Worm (Caenorhabditis elegans) whole organism, L2 larva: Measurements from ENCODE around the gene K02H11.9.
A peak's percentile ranks its signal among the peaks of the same experiment; 100 is the strongest.

Experiments
- C34F6.9 ChIP-seq: fragments of 150-350 bp; optimal IDR thresholded peaks from 2 replicates; lab custom pipeline; 2014; ENCODE audit warnings: missing biosample characterization, missing genetic modification characterization
- F13H6.1 ChIP-seq: sonication (generic microtip); optimal IDR thresholded peaks from 2 replicates; lab custom pipeline; 2016; ENCODE audit warnings: missing genetic modification characterization, missing compliant biosample characterization
- ZK546.5 ChIP-seq: sonication (generic microtip); optimal IDR thresholded peaks from 2 replicates; lab custom pipeline; 2017; ENCODE audit warnings: missing biosample characterization, missing genetic modification characterization
- alr-1 ChIP-seq: fragments of 150-350 bp; optimal IDR thresholded peaks from 2 replicates; lab custom pipeline; 2014; ENCODE audit warnings: missing biosample characterization, missing genetic modification characterization
- ama-1 ChIP-seq: fragments of 150-350 bp; optimal IDR thresholded peaks from 2 replicates; lab custom pipeline; 2018; ENCODE audit warnings: inconsistent platforms
- blmp-1 ChIP-seq: sonication (generic microtip); optimal IDR thresholded peaks from 2 replicates; lab custom pipeline; 2017; ENCODE audit warnings: missing genetic modification characterization, mild to moderate bottlenecking, missing compliant biosample characterization, antibody characterized with exemption, moderate library complexity; ENCODE audit not compliant: insufficient read depth
- ceh-16 ChIP-seq: fragments of 150-350 bp; optimal IDR thresholded peaks from 2 replicates; lab custom pipeline; 2014; ENCODE audit warnings: missing biosample characterization, missing genetic modification characterization
- ceh-82 ChIP-seq: fragments of 150-350 bp; optimal IDR thresholded peaks from 2 replicates; lab custom pipeline; 2014; ENCODE audit warnings: missing biosample characterization, missing genetic modification characterization
- egl-27 ChIP-seq: sonication (generic microtip); optimal IDR thresholded peaks from 3 replicates; lab custom pipeline; 2017; ENCODE audit warnings: missing biosample characterization, missing genetic modification reagents, missing genetic modification characterization
- elt-3 ChIP-seq: sonication (generic microtip); optimal IDR thresholded peaks from 2 replicates; lab custom pipeline; 2017; ENCODE audit warnings: missing biosample characterization, missing genetic modification characterization
- fos-1 ChIP-seq: fragments of 150-350 bp; optimal IDR thresholded peaks from 2 replicates; lab custom pipeline; 2014; ENCODE audit warnings: missing biosample characterization, missing genetic modification characterization
- gmeb-1 ChIP-seq: fragments of 150-350 bp; optimal IDR thresholded peaks from 2 replicates; lab custom pipeline; 2014; ENCODE audit warnings: missing biosample characterization, missing genetic modification characterization
- lin-39 ChIP-seq: fragments of 150-350 bp; optimal IDR thresholded peaks from 2 replicates; lab custom pipeline; 2014; ENCODE audit warnings: missing biosample characterization, missing genetic modification reagents, missing genetic modification characterization
- mbf-1 ChIP-seq: sonication (generic microtip); optimal IDR thresholded peaks from 2 replicates; lab custom pipeline; 2017; ENCODE audit warnings: missing biosample characterization, missing genetic modification characterization
- nhr-10 ChIP-seq: sonication (generic microtip); optimal IDR thresholded peaks from 2 replicates; lab custom pipeline; 2017; ENCODE audit warnings: missing biosample characterization, missing genetic modification characterization
- nhr-11 ChIP-seq: fragments of 150-350 bp; optimal IDR thresholded peaks from 2 replicates; lab custom pipeline; 2014; ENCODE audit warnings: missing biosample characterization, missing genetic modification characterization
- nhr-129 ChIP-seq: fragments of 150-350 bp; optimal IDR thresholded peaks from 2 replicates; lab custom pipeline; 2014; ENCODE audit warnings: missing biosample characterization, missing genetic modification characterization
- nhr-25 ChIP-seq: fragments of 150-350 bp; sonication (generic microtip); optimal IDR thresholded peaks from 3 replicates; lab custom pipeline; 2014; ENCODE audit warnings: missing biosample characterization, missing genetic modification characterization
- nhr-6 ChIP-seq: fragments of 150-350 bp; optimal IDR thresholded peaks from 2 replicates; lab custom pipeline; 2014; ENCODE audit warnings: missing biosample characterization, missing genetic modification characterization
- nhr-77 ChIP-seq: fragments of 150-350 bp; optimal IDR thresholded peaks from 2 replicates; lab custom pipeline; 2014; ENCODE audit warnings: missing biosample characterization, missing genetic modification characterization
- sma-9 ChIP-seq, 2 experiments: fragments of 150-350 bp in 1 of 2; sonication (generic microtip) in 1 of 2; optimal IDR thresholded peaks; 2 replicates each; lab custom pipeline; 2014 to 2016; ENCODE audit warnings: missing genetic modification characterization in 2 of 2, mild to moderate bottlenecking in 1 of 2, missing biosample characterization in 1 of 2, missing compliant biosample characterization in 1 of 2, missing genetic modification reagents in 1 of 2, moderate library complexity in 1 of 2
- snpc-4 ChIP-seq: fragments of 150-350 bp; optimal IDR thresholded peaks from 2 replicates; lab custom pipeline; 2014; ENCODE audit warnings: missing biosample characterization, missing genetic modification characterization
- unc-39 ChIP-seq: fragments of 150-350 bp; optimal IDR thresholded peaks from 2 replicates; lab custom pipeline; 2014; ENCODE audit warnings: missing biosample characterization, missing genetic modification characterization
- unc-62 ChIP-seq: fragments of 150-350 bp; optimal IDR thresholded peaks from 2 replicates; lab custom pipeline; 2014; ENCODE audit warnings: missing biosample characterization, missing genetic modification reagents, missing genetic modification characterization
- zag-1 ChIP-seq: fragments of 150-350 bp; optimal IDR thresholded peaks from 2 replicates; lab custom pipeline; 2014; ENCODE audit warnings: missing biosample characterization, missing genetic modification characterization
- ztf-1 ChIP-seq: fragments of 200-800 bp; sonication (Bioruptor generic); conservative IDR thresholded peaks from 2 replicates; pipeline ENCODE4 v1.3.6; 2022; ENCODE audit warnings: missing genetic modification characterization, missing compliant biosample characterization

K02H11.9 gene

DNA sequence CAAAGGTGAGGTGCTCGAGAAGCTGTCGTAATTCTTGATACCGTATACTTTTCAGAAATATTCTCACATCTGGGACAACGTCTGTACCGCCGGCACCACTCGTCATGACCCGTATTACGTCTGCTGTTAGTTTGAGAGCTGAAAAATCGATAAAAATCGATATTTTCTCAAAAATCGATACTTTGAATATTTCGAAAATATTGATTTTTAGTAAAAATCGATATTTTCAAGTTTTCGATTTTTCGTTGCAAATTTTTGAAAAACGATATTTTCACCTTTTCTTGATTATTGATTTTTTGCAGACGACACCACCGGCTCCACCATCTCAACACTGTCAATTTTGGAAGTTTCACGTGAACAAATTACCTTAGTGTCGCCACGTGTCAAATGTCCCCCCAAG, 41.1 kb downstream of the K02H11.9 start:
- no peak for TF ChIP-seq nhr-77 (tag; lab: Kevin White, UChicago)
- TF ChIP-seq nhr-129 (tag; lab: Kevin White, UChicago): no peak
- TF ChIP-seq nhr-10: no peak
- no peak for TF ChIP-seq ama-1 (lab: Kevin White, UChicago)
- TF ChIP-seq nhr-6: no peak
- no peak for TF ChIP-seq F13H6.1 (tag; lab: Kevin White, UChicago)
- TF ChIP-seq, all 48 proteins: peak for 0

DNA sequence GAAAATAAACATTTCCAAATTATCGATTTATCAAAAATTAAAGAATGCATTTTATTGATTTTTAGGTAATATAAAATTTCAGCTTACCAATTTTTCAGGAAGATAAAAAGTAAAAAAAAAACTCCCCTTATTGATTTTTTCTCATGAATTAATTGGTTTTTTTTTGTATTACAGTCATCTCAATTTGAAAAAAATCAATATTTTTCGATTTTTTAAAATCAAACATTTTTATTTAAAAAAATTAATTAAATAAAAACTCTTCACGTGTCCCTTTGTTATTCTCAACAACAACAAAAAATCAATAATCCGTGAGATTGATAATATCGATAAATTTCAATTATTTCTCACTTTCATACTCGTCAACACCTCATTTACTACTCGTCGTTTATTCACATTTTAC, 41.5 kb downstream of the K02H11.9 start, which contains the start of gene C38C3.3:
TSS of gene C38C3.3 (plus strand) at position 301 of the 400 bp plus-strand sequence.
- no peak for TF ChIP-seq unc-39 (tag; lab: Kevin White, UChicago)
- no peak for TF ChIP-seq alr-1 (tag; lab: Kevin White, UChicago)
- TF ChIP-seq, all 48 proteins: peak for 0

DNA sequence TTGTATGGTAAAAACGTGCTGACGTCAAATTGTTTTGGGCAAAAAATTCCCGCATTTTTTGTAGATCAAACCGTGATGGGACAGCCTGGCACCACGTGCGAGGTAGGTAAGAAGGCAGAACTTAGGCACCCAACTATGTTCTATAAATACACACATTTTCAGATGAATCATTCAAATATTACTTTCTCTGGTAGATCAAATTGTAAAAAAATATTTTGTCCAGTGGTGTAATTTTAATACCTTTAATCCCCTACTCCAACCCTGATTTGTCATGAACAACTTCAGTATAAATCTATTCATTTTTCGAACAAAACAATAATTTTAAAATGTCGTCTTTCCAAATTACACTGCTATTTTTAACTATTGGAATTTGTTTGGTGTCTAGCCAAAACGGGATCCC, 42.4 kb downstream of the K02H11.9 start, which contains the start of gene spig-7:
TSS of gene spig-7 (plus strand) at position 301 of the 400 bp plus-strand sequence.
- TF ChIP-seq unc-39 (tag; lab: Kevin White, UChicago): no peak

DNA sequence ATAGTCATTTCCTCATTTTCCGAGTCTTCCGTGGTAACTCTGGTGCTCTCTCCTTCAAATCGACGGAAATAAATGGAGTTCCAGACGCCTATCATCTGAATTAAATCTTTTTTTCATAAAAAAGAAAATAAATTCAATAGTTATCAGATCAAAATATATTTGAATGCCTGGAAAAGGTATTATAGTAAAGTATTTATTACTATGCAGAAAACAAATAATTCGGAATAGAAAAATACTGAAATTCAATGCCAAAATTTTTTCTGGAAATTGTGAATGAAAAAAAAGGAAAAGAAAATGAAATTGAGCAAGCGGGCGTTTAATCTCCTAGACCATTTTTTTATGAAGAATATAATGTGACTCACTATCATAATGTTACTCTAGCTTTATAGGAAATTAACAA, 45.4 kb downstream of the K02H11.9 start, which contains the start of gene C38C3.6:
TSS of gene C38C3.6 (minus strand) at position 101 of the 400 bp plus-strand sequence.
- TF ChIP-seq ZK546.5 (tag; lab: Kevin White, UChicago): no peak
- no peak for TF ChIP-seq ceh-16 (tag; lab: Kevin White, UChicago)
- TF ChIP-seq nhr-129 (tag; lab: Kevin White, UChicago): no peak
- no peak for TF ChIP-seq fos-1 (tag; lab: Kevin White, UChicago)
- no peak for TF ChIP-seq egl-27 (tag; lab: Kevin White, UChicago)
- no peak for TF ChIP-seq ceh-82
- no peak for TF ChIP-seq mbf-1 (tag; lab: Kevin White, UChicago)
- TF ChIP-seq C34F6.9 (tag; lab: Kevin White, UChicago): no peak
- TF ChIP-seq nhr-11 (tag; lab: Kevin White, UChicago): no peak
- TF ChIP-seq zag-1 (tag; lab: Kevin White, UChicago): no peak
- no peak for TF ChIP-seq unc-62 (GFP tag; lab: Kevin White, UChicago)
- TF ChIP-seq blmp-1: no peak
- TF ChIP-seq elt-3: no peak
- TF ChIP-seq ztf-1 (GFP tag; lab: Robert Waterston, UW): no peak
- TF ChIP-seq, all 48 proteins: peak for 0

DNA sequence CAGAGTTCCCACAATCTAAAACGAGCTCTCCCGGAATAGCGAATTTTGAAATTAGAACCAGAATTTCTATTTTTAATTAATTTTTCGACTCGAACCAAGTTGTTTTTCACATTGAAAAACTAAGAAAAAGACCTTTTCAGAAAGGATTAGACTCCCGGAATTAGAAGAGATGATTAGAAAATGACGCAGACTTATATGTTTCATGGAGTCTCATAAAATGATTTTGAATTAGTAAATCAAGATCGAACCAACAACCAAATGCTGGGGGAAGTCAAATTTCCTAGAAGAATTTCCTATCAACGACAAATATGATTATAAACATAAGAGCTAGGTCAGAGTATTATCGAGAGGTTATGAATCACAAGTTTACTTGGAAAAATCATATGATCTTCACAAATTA, 48.2 kb downstream of the K02H11.9 start:
- TF ChIP-seq fos-1 (tag; lab: Kevin White, UChicago) (no peak), ztf-1 (GFP tag; lab: Robert Waterston, UW) (no peak), C34F6.9 (tag; lab: Kevin White, UChicago) (peak; percentile 14), mbf-1 (tag; lab: Kevin White, UChicago) (no peak)

DNA sequence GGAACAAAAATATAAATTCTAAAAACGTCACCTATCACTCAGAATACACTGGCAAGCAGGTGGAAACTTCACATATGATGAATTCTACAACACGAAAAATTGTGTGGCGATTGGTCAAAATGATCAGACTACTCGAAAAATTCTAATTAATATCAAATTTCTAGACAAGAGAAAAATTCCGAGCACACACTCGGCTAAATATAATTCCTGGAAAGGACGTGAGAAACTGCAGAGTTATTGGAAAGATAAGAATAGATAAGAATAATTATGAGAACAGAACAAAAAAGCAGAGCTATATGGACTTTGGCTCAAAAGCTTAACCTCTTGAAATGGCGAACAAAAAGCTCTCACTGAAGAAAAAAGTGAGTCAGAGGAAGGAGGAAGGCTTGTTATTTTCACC, 49.6 kb downstream of the K02H11.9 start:
- no peak for TF ChIP-seq zag-1 (tag; lab: Kevin White, UChicago)
- no peak for TF ChIP-seq nhr-25 (tag; lab: Kevin White, UChicago)
- no peak for TF ChIP-seq gmeb-1 (tag; lab: Kevin White, UChicago)
- TF ChIP-seq, all 48 proteins: peak for 0

DNA sequence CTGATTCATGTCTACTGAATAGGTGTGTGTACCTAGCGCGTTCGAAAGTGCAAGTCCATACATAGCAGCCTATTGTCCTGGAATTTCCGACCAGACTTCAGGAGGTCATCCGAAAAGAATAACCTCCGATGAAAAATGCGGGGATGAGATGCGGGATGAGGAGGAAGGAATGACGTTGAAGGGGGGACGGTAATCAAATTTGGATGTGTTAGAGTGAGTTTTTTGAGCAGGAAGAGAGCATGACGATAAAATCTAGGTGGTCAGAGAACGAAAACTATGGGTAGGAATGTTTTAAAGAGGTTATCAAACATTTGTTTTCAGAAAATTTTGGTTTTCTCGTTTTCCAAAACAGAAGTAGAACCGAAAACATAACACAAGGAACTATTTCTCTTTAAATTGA, 50.8 kb downstream of the K02H11.9 start:
- TF ChIP-seq lin-39 (tag; lab: Kevin White, UChicago): no peak
- no peak for TF ChIP-seq snpc-4 (tag; lab: Kevin White, UChicago)
- TF ChIP-seq ZK546.5 (tag; lab: Kevin White, UChicago): no peak
- peak; percentile 28 for TF ChIP-seq sma-9 (GFP tag; optimal IDR thresholded peaks at IDR 0.05; lab: Kevin White, UChicago)
- TF ChIP-seq sma-9 (tag; optimal IDR thresholded peaks at IDR 0.05; lab: Kevin White, UChicago): no peak
- TF ChIP-seq, all 48 proteins: peak for 1
